Worm (Caenorhabditis elegans) whole organism, L2 larva: ENCODE measurements around the gene srg-45.

Source experiments
- F13H6.1 ChIP-seq: sonication (generic microtip); optimal IDR thresholded peaks from 2 replicates; lab custom pipeline; 2016; ENCODE audit warnings: missing genetic modification characterization, missing compliant biosample characterization
- ama-1 ChIP-seq: fragments of 150-350 bp; optimal IDR thresholded peaks from 2 replicates; lab custom pipeline; 2018; ENCODE audit warnings: inconsistent platforms
- blmp-1 ChIP-seq: sonication (generic microtip); optimal IDR thresholded peaks from 2 replicates; lab custom pipeline; 2017; ENCODE audit warnings: missing genetic modification characterization, mild to moderate bottlenecking, missing compliant biosample characterization, antibody characterized with exemption, moderate library complexity; ENCODE audit not compliant: insufficient read depth
- ceh-16 ChIP-seq: fragments of 150-350 bp; optimal IDR thresholded peaks from 2 replicates; lab custom pipeline; 2014; ENCODE audit warnings: missing biosample characterization, missing genetic modification characterization
- elt-3 ChIP-seq: sonication (generic microtip); optimal IDR thresholded peaks from 2 replicates; lab custom pipeline; 2017; ENCODE audit warnings: missing biosample characterization, missing genetic modification characterization
- nhr-129 ChIP-seq: fragments of 150-350 bp; optimal IDR thresholded peaks from 2 replicates; lab custom pipeline; 2014; ENCODE audit warnings: missing biosample characterization, missing genetic modification characterization
- nhr-6 ChIP-seq: fragments of 150-350 bp; optimal IDR thresholded peaks from 2 replicates; lab custom pipeline; 2014; ENCODE audit warnings: missing biosample characterization, missing genetic modification characterization
- sma-9 ChIP-seq, 2 experiments: fragments of 150-350 bp in 1 of 2; sonication (generic microtip) in 1 of 2; optimal IDR thresholded peaks; 2 replicates each; lab custom pipeline; 2014 to 2016; ENCODE audit warnings: missing genetic modification characterization in 2 of 2, mild to moderate bottlenecking in 1 of 2, missing biosample characterization in 1 of 2, missing compliant biosample characterization in 1 of 2, missing genetic modification reagents in 1 of 2, moderate library complexity in 1 of 2

ce11 chrV:12331820-12332219 is 24.5 kb downstream of the srg-45 start:
- TF ChIP-seq sma-9 (GFP tag; optimal IDR thresholded peaks at IDR 0.05; lab: Kevin White, UChicago) (peak; percentile 43), sma-9 (tag; optimal IDR thresholded peaks at IDR 0.05; lab: Kevin White, UChicago) (no peak), ceh-16 (no peak), nhr-6 (tag; lab: Kevin White, UChicago) (no peak), F13H6.1 (tag; lab: Kevin White, UChicago) (peak; percentile 15), nhr-129 (peak; percentile 42), blmp-1 (no peak), ama-1 (lab: Kevin White, UChicago) (no peak), elt-3 (no peak)
